Fruit fly (Drosophila melanogaster) whole organism, prepupa: ENCODE measurements around the gene spn-E.

Experiments
- Blimp-1 ChIP-seq: fragments of 200-800 bp; sonication (Bioruptor generic); optimal IDR thresholded peaks from 3 replicates; lab custom pipeline; 2017; ENCODE audit warnings: missing biosample characterization, missing genetic modification characterization, mild to moderate bottlenecking, moderate library complexity, missing genetic modification reagents
- CG10631 ChIP-seq: fragments of 200-800 bp; sonication (Bioruptor generic); optimal IDR thresholded peaks from 2 replicates; lab custom pipeline; 2016; ENCODE audit warnings: missing biosample characterization, missing genetic modification characterization
- CG10669 ChIP-seq: fragments of 200-800 bp; sonication (Bioruptor generic); optimal IDR thresholded peaks from 3 replicates; lab custom pipeline; 2018; ENCODE audit warnings: missing biosample characterization, mild to moderate bottlenecking, missing genetic modification characterization, moderate library complexity
- CG11294 ChIP-seq: fragments of 200-800 bp; sonication (Bioruptor generic); IDR thresholded peaks from 2 replicates; pipeline ENCODE4 v1.3.6; 2022; ENCODE audit warnings: missing biosample characterization, missing genetic modification characterization
- CG15336 ChIP-seq: fragments of 200-800 bp; sonication (Bioruptor generic); IDR thresholded peaks from 2 replicates; pipeline ENCODE4 v1.3.6; 2022; ENCODE audit warnings: missing biosample characterization, missing genetic modification characterization
- CG1621 ChIP-seq: fragments of 200-800 bp; sonication (Bioruptor generic); optimal IDR thresholded peaks from 3 replicates; lab custom pipeline; 2018; ENCODE audit warnings: missing biosample characterization, mild to moderate bottlenecking, missing genetic modification characterization
- CG16779 ChIP-seq: fragments of 200-800 bp; sonication (Bioruptor generic); optimal IDR thresholded peaks from 3 replicates; lab custom pipeline; 2017; ENCODE audit warnings: missing biosample characterization, mild to moderate bottlenecking, missing genetic modification characterization
- CG3032 ChIP-seq: fragments of 200-800 bp; optimal IDR thresholded peaks from 2 replicates; lab custom pipeline; 2019; ENCODE audit warnings: missing biosample characterization, mild to moderate bottlenecking, missing genetic modification characterization, moderate library complexity
- CG32006 ChIP-seq: fragments of 200-800 bp; sonication (Bioruptor generic); optimal IDR thresholded peaks from 3 replicates; lab custom pipeline; 2017; ENCODE audit warnings: missing biosample characterization, mild to moderate bottlenecking, missing genetic modification characterization
- CG34406 ChIP-seq: fragments of 200-800 bp; sonication (Bioruptor generic); optimal IDR thresholded peaks from 3 replicates; lab custom pipeline; 2016; ENCODE audit warnings: missing biosample characterization, missing genetic modification characterization
- CG3919 ChIP-seq: fragments of 200-800 bp; sonication (Bioruptor generic); optimal IDR thresholded peaks from 3 replicates; lab custom pipeline; 2016; ENCODE audit warnings: missing biosample characterization, missing genetic modification characterization
- CG4318 ChIP-seq: fragments of 200-800 bp; sonication (Bioruptor generic); optimal IDR thresholded peaks from 3 replicates; lab custom pipeline; 2017; ENCODE audit warnings: missing biosample characterization, mild to moderate bottlenecking, missing genetic modification characterization
- CG6163 ChIP-seq: fragments of 200-800 bp; sonication (Bioruptor generic); IDR thresholded peaks from 3 replicates; pipeline ENCODE4 v1.3.6; 2022; ENCODE audit warnings: missing biosample characterization, missing genetic modification characterization
- CG6276 ChIP-seq: fragments of 200-800 bp; sonication (Bioruptor generic); optimal IDR thresholded peaks from 2 replicates; lab custom pipeline; 2017; ENCODE audit warnings: missing biosample characterization, mild to moderate bottlenecking, missing genetic modification characterization
- CG6792 ChIP-seq: fragments of 200-800 bp; sonication (Bioruptor generic); optimal IDR thresholded peaks from 3 replicates; lab custom pipeline; 2016; ENCODE audit warnings: missing biosample characterization, missing genetic modification characterization
- CG6808 ChIP-seq: fragments of 200-800 bp; sonication (Bioruptor generic); optimal IDR thresholded peaks from 3 replicates; lab custom pipeline; 2017; ENCODE audit warnings: missing biosample characterization, missing genetic modification characterization, mild to moderate bottlenecking, moderate library complexity, missing genetic modification reagents
- CG6854 ChIP-seq: fragments of 200-800 bp; sonication (Bioruptor generic); optimal IDR thresholded peaks from 2 replicates; lab custom pipeline; 2017; ENCODE audit warnings: missing biosample characterization, mild to moderate bottlenecking, missing genetic modification characterization
- CG7368 ChIP-seq: fragments of 200-800 bp; sonication (Bioruptor generic); optimal IDR thresholded peaks from 3 replicates; lab custom pipeline; 2016; ENCODE audit warnings: missing biosample characterization, missing genetic modification characterization
- CG8319 ChIP-seq: fragments of 200-800 bp; sonication (Bioruptor generic); optimal IDR thresholded peaks from 3 replicates; lab custom pipeline; 2016; ENCODE audit warnings: missing biosample characterization, missing genetic modification characterization
- CG8632 ChIP-seq: fragments of 200-800 bp; sonication (Bioruptor generic); optimal IDR thresholded peaks from 3 replicates; lab custom pipeline; 2016; ENCODE audit warnings: missing biosample characterization, missing genetic modification characterization
- CG9139 ChIP-seq: fragments of 200-800 bp; sonication (Bioruptor generic); optimal IDR thresholded peaks from 3 replicates; lab custom pipeline; 2017; ENCODE audit warnings: missing biosample characterization, mild to moderate bottlenecking, missing genetic modification characterization
- Eip75B ChIP-seq: fragments of 200-800 bp; sonication (Bioruptor generic); optimal IDR thresholded peaks from 3 replicates; lab custom pipeline; 2016; ENCODE audit warnings: missing biosample characterization, missing genetic modification characterization
- Eip78C ChIP-seq: fragments of 200-800 bp; sonication (Bioruptor generic); peaks from one replicate; lab custom pipeline; 2016; ENCODE audit warnings: missing biosample characterization, missing genetic modification characterization
- Eip93F ChIP-seq: fragments of 200-800 bp; sonication (Bioruptor generic); optimal IDR thresholded peaks from 2 replicates; lab custom pipeline; 2016; ENCODE audit warnings: missing biosample characterization, mild to moderate bottlenecking, missing genetic modification characterization
- Ets21C ChIP-seq: fragments of 200-800 bp; sonication (Bioruptor generic); optimal IDR thresholded peaks from 3 replicates; lab custom pipeline; 2016; ENCODE audit warnings: missing biosample characterization, missing genetic modification characterization
- Ets96B ChIP-seq: fragments of 200-800 bp; optimal IDR thresholded peaks from 2 replicates; lab custom pipeline; 2019; ENCODE audit warnings: missing biosample characterization, mild to moderate bottlenecking, missing genetic modification characterization, moderate library complexity
- Gug ChIP-seq: fragments of 200-800 bp; sonication (Bioruptor generic); IDR thresholded peaks from 2 replicates; pipeline ENCODE4 v1.3.6; 2022; ENCODE audit warnings: missing biosample characterization, missing genetic modification characterization
- Hr38 ChIP-seq: sonication (Bioruptor generic); optimal IDR thresholded peaks from 2 replicates; lab custom pipeline; 2016; ENCODE audit warnings: missing biosample characterization, missing genetic modification characterization
- Hr39 ChIP-seq: fragments of 200-800 bp; sonication (Bioruptor generic); optimal IDR thresholded peaks from 2 replicates; lab custom pipeline; 2016; ENCODE audit warnings: missing biosample characterization, missing genetic modification characterization
- Hr4 ChIP-seq: fragments of 200-800 bp; sonication (Bioruptor generic); optimal IDR thresholded peaks from 3 replicates; lab custom pipeline; 2016; ENCODE audit warnings: missing biosample characterization, missing genetic modification characterization
- Lpt ChIP-seq: fragments of 200-800 bp; sonication (Bioruptor generic); optimal IDR thresholded peaks from 3 replicates; lab custom pipeline; 2016; ENCODE audit warnings: missing biosample characterization, missing genetic modification characterization
- Met ChIP-seq: fragments of 200-800 bp; sonication (Bioruptor generic); optimal IDR thresholded peaks from 3 replicates; lab custom pipeline; 2016; ENCODE audit warnings: missing biosample characterization, missing genetic modification characterization
- OdsH ChIP-seq: fragments of 200-800 bp; sonication (Bioruptor generic); optimal IDR thresholded peaks from 3 replicates; lab custom pipeline; 2016; ENCODE audit warnings: missing biosample characterization, missing genetic modification characterization
- Smox ChIP-seq: fragments of 200-800 bp; sonication (Bioruptor generic); optimal IDR thresholded peaks from 3 replicates; lab custom pipeline; 2016; ENCODE audit warnings: missing biosample characterization, missing genetic modification characterization
- Sox102F ChIP-seq: fragments of 200-800 bp; sonication (Bioruptor generic); optimal IDR thresholded peaks from 2 replicates; lab custom pipeline; 2016; ENCODE audit warnings: missing biosample characterization, mild to moderate bottlenecking, missing genetic modification characterization
- Sox14 ChIP-seq: fragments of 200-800 bp; sonication (Bioruptor generic); optimal IDR thresholded peaks from 3 replicates; lab custom pipeline; 2016; ENCODE audit warnings: missing biosample characterization, missing genetic modification characterization
- Sox15 ChIP-seq: fragments of 200-800 bp; sonication (Bioruptor generic); optimal IDR thresholded peaks from 3 replicates; lab custom pipeline; 2016; ENCODE audit warnings: missing biosample characterization, missing genetic modification characterization
- acj6 ChIP-seq: fragments of 200-800 bp; sonication (Bioruptor generic); optimal IDR thresholded peaks from 3 replicates; lab custom pipeline; 2016; ENCODE audit warnings: missing biosample characterization, missing genetic modification characterization
- cyc ChIP-seq: fragments of 200-800 bp; sonication (Bioruptor generic); optimal IDR thresholded peaks from 3 replicates; lab custom pipeline; 2016; ENCODE audit warnings: missing biosample characterization, missing genetic modification characterization
- dac ChIP-seq: fragments of 200-800 bp; sonication (Bioruptor generic); optimal IDR thresholded peaks from 2 replicates; lab custom pipeline; 2017; ENCODE audit warnings: missing biosample characterization, mild to moderate bottlenecking, missing genetic modification characterization
- dsx ChIP-seq: fragments of 200-800 bp; optimal IDR thresholded peaks from 3 replicates; lab custom pipeline; 2019; ENCODE audit warnings: missing biosample characterization, mild to moderate bottlenecking, missing genetic modification characterization, moderate library complexity; ENCODE audit not compliant: poor library complexity, severe bottlenecking
- esn ChIP-seq: fragments of 200-800 bp; sonication (Bioruptor generic); optimal IDR thresholded peaks from 2 replicates; lab custom pipeline; 2016; ENCODE audit warnings: missing biosample characterization, mild to moderate bottlenecking, missing genetic modification characterization, moderate library complexity
- fd85E ChIP-seq: fragments of 200-800 bp; sonication (Bioruptor generic); optimal IDR thresholded peaks from 3 replicates; lab custom pipeline; 2016; ENCODE audit warnings: missing biosample characterization, missing genetic modification characterization
- fkh ChIP-seq: fragments of 200-800 bp; sonication (Bioruptor generic); optimal IDR thresholded peaks from 3 replicates; lab custom pipeline; 2017; ENCODE audit warnings: missing biosample characterization, mild to moderate bottlenecking, missing genetic modification characterization, moderate library complexity
- lz ChIP-seq: fragments of 200-800 bp; sonication (Bioruptor generic); optimal IDR thresholded peaks from 3 replicates; lab custom pipeline; 2016; ENCODE audit warnings: missing biosample characterization, missing genetic modification characterization
- net ChIP-seq: fragments of 200-800 bp; sonication (Bioruptor generic); optimal IDR thresholded peaks from 3 replicates; lab custom pipeline; 2016; ENCODE audit warnings: missing biosample characterization, missing genetic modification characterization
- pdm3 ChIP-seq: fragments of 200-800 bp; sonication (Bioruptor generic); optimal IDR thresholded peaks from 3 replicates; lab custom pipeline; 2016; ENCODE audit warnings: missing biosample characterization, missing genetic modification characterization
- salr ChIP-seq, 2 experiments: fragments of 200-800 bp; sonication (Bioruptor generic); optimal IDR thresholded peaks; 3 replicates each; lab custom pipeline; 2016 to 2018; ENCODE audit warnings: missing biosample characterization in 2 of 2, missing genetic modification characterization in 2 of 2, mild to moderate bottlenecking in 1 of 2
- spab ChIP-seq: fragments of 200-800 bp; sonication (Bioruptor generic); optimal IDR thresholded peaks from 2 replicates; lab custom pipeline; 2017; ENCODE audit warnings: missing biosample characterization, mild to moderate bottlenecking, missing genetic modification characterization, missing genetic modification reagents
- ss ChIP-seq, 2 experiments: fragments of 200-800 bp; sonication (Bioruptor generic); optimal IDR thresholded peaks; 2 replicates in 1 of 2; 3 replicates in 1 of 2; lab custom pipeline; 2017 to 2018; ENCODE audit warnings: mild to moderate bottlenecking in 2 of 2, missing biosample characterization in 2 of 2, missing genetic modification characterization in 2 of 2, moderate library complexity in 1 of 2
- svp ChIP-seq: fragments of 200-800 bp; sonication (Bioruptor generic); peaks from one replicate; lab custom pipeline; 2016; ENCODE audit warnings: missing biosample characterization, missing genetic modification characterization
- topi ChIP-seq: fragments of 200-800 bp; sonication (Bioruptor generic); optimal IDR thresholded peaks from 3 replicates; lab custom pipeline; 2016; ENCODE audit warnings: missing biosample characterization, missing genetic modification characterization
- vri ChIP-seq: fragments of 200-800 bp; sonication (Bioruptor generic); optimal IDR thresholded peaks from 3 replicates; lab custom pipeline; 2016; ENCODE audit warnings: missing biosample characterization, mild to moderate bottlenecking, missing genetic modification characterization

The spn-E gene

dm6 chr3R:15792427-15792826 is 44.8 kb upstream of the spn-E start, which contains the start of gene Acyp2:
Acyp2 (plus strand) TSS chr3R:15792688.
- TF ChIP-seq vri (GFP tag; lab: Kevin White, UChicago) (no peak), CG6163 (no peak; the same call in 2 of the 3 replicates), Sox14 (GFP tag; lab: Kevin White, UChicago) (no peak), dsx (GFP tag; lab: Kevin White, UChicago) (peak; percentile 86), Met (GFP tag; lab: Kevin White, UChicago) (peak; percentile 7), CG8632 (GFP tag; lab: Kevin White, UChicago) (no peak), CG1621 (tag; lab: Kevin White, UChicago) (no peak), CG4318 (GFP tag; lab: Kevin White, UChicago) (no peak), Ets96B (tag; lab: Kevin White, UChicago) (no peak), pdm3 (GFP tag; lab: Kevin White, UChicago) (peak; percentile 30), Lpt (GFP tag; lab: Kevin White, UChicago) (no peak), CG9139 (GFP tag; lab: Kevin White, UChicago) (no peak), CG6792 (GFP tag; lab: Kevin White, UChicago) (no peak), CG15336 (GFP tag; lab: Robert Waterston, UW) (no peak), Eip93F (GFP tag; lab: Kevin White, UChicago) (no peak), ss (GFP tag; optimal IDR thresholded peaks at IDR 0.05; lab: Kevin White, UChicago) (no peak), CG3032 (no peak), CG3919 (GFP tag; lab: Kevin White, UChicago) (peak; percentile 22), salr (GFP tag; optimal IDR thresholded peaks at IDR 0.05; lab: Kevin White, UChicago) (no peak), cyc (GFP tag; lab: Kevin White, UChicago) (peak; percentile 37), Gug (GFP tag; lab: Robert Waterston, UW) (no peak), CG10631 (GFP tag; lab: Kevin White, UChicago) (no peak), net (GFP tag; lab: Kevin White, UChicago) (no peak), OdsH (peak; percentile 11), CG34406 (GFP tag; lab: Kevin White, UChicago) (no peak), Smox (peak; percentile 22), fkh (GFP tag; lab: Kevin White, UChicago) (peak; percentile 62), Sox102F (no peak), topi (GFP tag; lab: Kevin White, UChicago) (no peak), CG6854 (no peak), CG16779 (no peak), Hr39 (GFP tag; lab: Kevin White, UChicago) (peak; percentile 45), CG7368 (no peak), fd85E (GFP tag; lab: Kevin White, UChicago) (no peak), svp (no peak), Hr38 (GFP tag; lab: Kevin White, UChicago) (no peak), spab (GFP tag; lab: Kevin White, UChicago) (no peak), CG6808 (GFP tag; lab: Kevin White, UChicago) (no peak), CG6276 (GFP tag; lab: Kevin White, UChicago) (no peak), acj6 (no peak), Eip78C (no peak), Sox15 (GFP tag; lab: Kevin White, UChicago) (no peak), Eip75B (GFP tag; lab: Kevin White, UChicago) (no peak), Blimp-1 (GFP tag; lab: Kevin White, UChicago) (no peak), Ets21C (no peak), CG11294 (no peak), CG10669 (GFP tag; lab: Kevin White, UChicago) (no peak), CG8319 (no peak), CG32006 (no peak), Hr4 (GFP tag; lab: Kevin White, UChicago) (peak; percentile 0), esn (GFP tag; lab: Kevin White, UChicago) (peak; percentile 26), dac (GFP tag; lab: Kevin White, UChicago) (no peak), lz (GFP tag; lab: Kevin White, UChicago) (peak; percentile 32)
